Fruit fly (Drosophila melanogaster) whole organism, prepupa: Measurements from ENCODE around the gene Mst84Dd.

ENCODE experiments used
- CG10631 ChIP-seq: fragments of 200-800 bp; sonication (Bioruptor generic); optimal IDR thresholded peaks from 2 replicates; lab custom pipeline; 2016; ENCODE audit warnings: missing biosample characterization, missing genetic modification characterization
- CG11294 ChIP-seq: fragments of 200-800 bp; sonication (Bioruptor generic); IDR thresholded peaks from 2 replicates; pipeline ENCODE4 v1.3.6; 2022; ENCODE audit warnings: missing biosample characterization, missing genetic modification characterization
- CG32006 ChIP-seq: fragments of 200-800 bp; sonication (Bioruptor generic); optimal IDR thresholded peaks from 3 replicates; lab custom pipeline; 2017; ENCODE audit warnings: missing biosample characterization, mild to moderate bottlenecking, missing genetic modification characterization
- CG6276 ChIP-seq: fragments of 200-800 bp; sonication (Bioruptor generic); optimal IDR thresholded peaks from 2 replicates; lab custom pipeline; 2017; ENCODE audit warnings: missing biosample characterization, mild to moderate bottlenecking, missing genetic modification characterization
- CG8119 ChIP-seq: fragments of 200-800 bp; sonication (Bioruptor generic); IDR thresholded peaks from 3 replicates; pipeline ENCODE4 v1.3.6; 2022; ENCODE audit warnings: missing biosample characterization, missing genetic modification characterization
- Eip78C ChIP-seq: fragments of 200-800 bp; sonication (Bioruptor generic); peaks from one replicate; lab custom pipeline; 2016; ENCODE audit warnings: missing biosample characterization, missing genetic modification characterization
- Ets21C ChIP-seq: fragments of 200-800 bp; sonication (Bioruptor generic); optimal IDR thresholded peaks from 3 replicates; lab custom pipeline; 2016; ENCODE audit warnings: missing biosample characterization, missing genetic modification characterization
- Ets96B ChIP-seq: fragments of 200-800 bp; optimal IDR thresholded peaks from 2 replicates; lab custom pipeline; 2019; ENCODE audit warnings: missing biosample characterization, mild to moderate bottlenecking, missing genetic modification characterization, moderate library complexity
- Gug ChIP-seq: fragments of 200-800 bp; sonication (Bioruptor generic); IDR thresholded peaks from 2 replicates; pipeline ENCODE4 v1.3.6; 2022; ENCODE audit warnings: missing biosample characterization, missing genetic modification characterization
- Hr38 ChIP-seq: sonication (Bioruptor generic); optimal IDR thresholded peaks from 2 replicates; lab custom pipeline; 2016; ENCODE audit warnings: missing biosample characterization, missing genetic modification characterization
- Hr39 ChIP-seq: fragments of 200-800 bp; sonication (Bioruptor generic); optimal IDR thresholded peaks from 2 replicates; lab custom pipeline; 2016; ENCODE audit warnings: missing biosample characterization, missing genetic modification characterization
- Sox15 ChIP-seq: fragments of 200-800 bp; sonication (Bioruptor generic); optimal IDR thresholded peaks from 3 replicates; lab custom pipeline; 2016; ENCODE audit warnings: missing biosample characterization, missing genetic modification characterization
- lz ChIP-seq: fragments of 200-800 bp; sonication (Bioruptor generic); optimal IDR thresholded peaks from 3 replicates; lab custom pipeline; 2016; ENCODE audit warnings: missing biosample characterization, missing genetic modification characterization
- svp ChIP-seq: fragments of 200-800 bp; sonication (Bioruptor generic); peaks from one replicate; lab custom pipeline; 2016; ENCODE audit warnings: missing biosample characterization, missing genetic modification characterization

DNA sequence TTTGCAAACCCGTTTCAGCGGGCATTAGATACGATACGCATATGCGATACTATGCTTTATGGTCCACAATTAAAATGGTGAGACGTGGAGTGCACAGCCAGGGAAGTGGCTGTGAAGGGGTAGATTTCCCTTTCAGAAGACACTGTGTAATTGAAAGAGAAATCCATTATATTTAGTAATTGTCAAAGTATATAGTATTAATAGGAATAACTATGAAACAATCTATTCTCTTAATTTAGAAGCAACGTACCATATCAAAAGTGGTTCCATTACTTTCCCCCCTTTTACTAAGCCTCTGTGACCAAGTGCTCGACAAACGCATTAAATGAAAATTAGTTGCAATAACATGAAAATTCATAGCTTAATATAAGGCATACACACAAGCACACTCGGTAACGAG is 32.9 kb downstream of the Mst84Dd start:
- TF ChIP-seq Sox15 (GFP tag; lab: Kevin White, UChicago) = no peak
- TF ChIP-seq Ets21C (GFP tag; lab: Kevin White, UChicago) = no peak
- no peak for TF ChIP-seq lz (GFP tag; lab: Kevin White, UChicago)
- no peak for TF ChIP-seq Hr38
- peak; percentile 70; the same call in 2 of the 3 replicates for TF ChIP-seq CG8119
- no peak for TF ChIP-seq svp
- TF ChIP-seq Eip78C = peak; percentile 63
- TF ChIP-seq CG10631 (GFP tag; lab: Kevin White, UChicago) = no peak
- peak; percentile 78 for TF ChIP-seq CG32006
- peak; percentile 53; the same call in 1 of the 2 replicates for TF ChIP-seq Gug (GFP tag; lab: Robert Waterston, UW)
- TF ChIP-seq Hr39 (GFP tag; lab: Kevin White, UChicago) = no peak
- no peak for TF ChIP-seq CG11294 (GFP tag; lab: Robert Waterston, UW)
- no peak for TF ChIP-seq Ets96B
- TF ChIP-seq CG6276 (GFP tag; lab: Kevin White, UChicago) = peak; percentile 67
